Worm (Caenorhabditis elegans): ENCODE measurements around the gene soap-1.

Gene soap-1

DNA sequence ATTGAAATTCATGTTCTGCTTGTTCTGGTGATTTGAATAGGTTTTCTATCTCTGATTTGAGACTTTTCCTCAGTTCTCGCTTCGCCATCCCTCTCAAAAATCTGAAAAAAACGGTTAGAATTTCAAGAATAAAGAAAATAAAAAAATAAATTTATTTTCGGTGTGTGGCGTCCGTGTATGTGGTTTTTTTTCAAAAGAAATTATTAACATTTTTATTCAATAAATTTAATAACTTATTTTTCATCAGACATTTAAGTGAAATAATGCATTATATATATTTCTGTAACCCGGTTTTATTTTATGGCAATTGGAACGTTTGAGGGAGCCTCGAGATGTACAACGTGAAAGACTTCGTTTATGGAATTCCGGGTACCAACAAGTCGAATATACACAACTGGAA, 20.0 kb upstream of the soap-1 start, which contains the start of gene C05C8.5:
Gene C05C8.5 (minus strand): TSS at position 101 of the 400 bp plus-strand sequence.
- TF ChIP-seq drap-1 (GFP tag; optimal IDR thresholded peaks at IDR 0.05): no peak
- no peak for TF ChIP-seq mls-2 (tag; optimal IDR thresholded peaks at IDR 0.05)
- no peak for TF ChIP-seq elt-3 (tag; optimal IDR thresholded peaks at IDR 0.05)
- TF ChIP-seq mab-5 (tag; optimal IDR thresholded peaks at IDR 0.05): no peak

DNA sequence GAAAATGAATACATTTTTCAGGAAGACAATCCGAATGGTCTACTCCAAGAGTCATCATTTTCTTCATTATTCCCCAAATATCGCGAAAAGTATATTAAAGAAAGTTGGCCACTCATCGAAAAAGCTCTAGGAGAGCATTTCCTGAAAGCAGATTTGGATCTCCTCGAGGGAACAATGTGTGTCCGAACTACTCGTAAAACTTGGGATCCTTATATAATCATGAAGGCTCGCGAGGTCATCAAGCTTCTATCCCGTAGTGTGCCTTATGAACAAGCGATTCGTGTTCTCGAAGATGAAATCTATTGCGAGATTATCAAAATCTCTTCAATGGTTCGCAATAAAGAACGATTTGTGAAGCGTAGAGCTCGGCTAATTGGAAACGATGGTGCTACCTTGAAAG, 16.8 kb upstream of the soap-1 start:
- TF ChIP-seq nhr-2 (tag; optimal IDR thresholded peaks at IDR 0.05) (no peak), ceh-43 (GFP tag; optimal IDR thresholded peaks at IDR 0.05) (no peak), nhr-237 (tag; optimal IDR thresholded peaks at IDR 0.05) (no peak), unc-39 (tag; optimal IDR thresholded peaks at IDR 0.05) (no peak), ceh-39 (tag; optimal IDR thresholded peaks at IDR 0.05) (no peak), elt-1 (tag; optimal IDR thresholded peaks at IDR 0.05; ENCODE audit: borderline replicate concordance, insufficient read depth) (no peak), drap-1 (GFP tag; optimal IDR thresholded peaks at IDR 0.05) (no peak), cnd-1 (tag; optimal IDR thresholded peaks at IDR 0.05) (no peak), mab-5 (tag; optimal IDR thresholded peaks at IDR 0.05) (no peak), ceh-83 (GFP tag; optimal IDR thresholded peaks at IDR 0.05) (no peak), sem-2 (GFP tag; optimal IDR thresholded peaks at IDR 0.05) (no peak), tbx-8 (GFP tag; optimal IDR thresholded peaks at IDR 0.05) (no peak), lsy-2 (tag; optimal IDR thresholded peaks at IDR 0.05) (no peak)

DNA sequence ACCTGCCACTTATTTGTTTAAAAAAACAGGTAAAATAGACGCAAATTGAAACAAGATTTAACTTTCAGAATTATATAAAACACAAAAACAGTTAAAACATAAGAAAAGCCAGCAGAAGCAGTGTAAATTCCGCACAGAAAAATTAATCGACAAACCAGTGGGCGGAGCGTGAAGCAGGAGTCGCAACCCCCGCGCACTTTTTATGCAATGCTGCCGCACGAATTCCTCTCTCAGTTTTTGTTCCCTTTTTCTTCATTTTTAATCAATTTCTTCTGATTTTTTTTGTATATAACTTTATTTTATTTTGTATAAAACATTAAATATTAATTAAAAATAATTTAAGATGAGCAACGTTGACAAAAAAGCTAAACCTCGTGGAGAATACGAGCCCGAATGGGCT, 16.1 kb upstream of the soap-1 start, which contains the start of the genes gei-6 and krr-1:
Gene gei-6 (minus strand): TSS at position 2 of the 400 bp plus-strand sequence.
Gene krr-1 (plus strand): TSS at position 344 of the 400 bp plus-strand sequence.
- no peak for TF ChIP-seq nhr-2 (tag; optimal IDR thresholded peaks at IDR 0.05)
- peak; percentile 70 for TF ChIP-seq ceh-83 (GFP tag; optimal IDR thresholded peaks at IDR 0.05)
- TF ChIP-seq ztf-11 (tag; optimal IDR thresholded peaks at IDR 0.05): peak; percentile 89
- no peak for TF ChIP-seq zip-8 (tag; optimal IDR thresholded peaks at IDR 0.05)
- peak; percentile 55 for TF ChIP-seq flh-1 (GFP tag; optimal IDR thresholded peaks at IDR 0.05)
- TF ChIP-seq mab-5 (tag; optimal IDR thresholded peaks at IDR 0.05): peak; percentile 31
- TF ChIP-seq unc-39 (tag; optimal IDR thresholded peaks at IDR 0.05): no peak
- peak; percentile 80 for TF ChIP-seq cnd-1 (tag; optimal IDR thresholded peaks at IDR 0.05)
- TF ChIP-seq lin-13 (tag; optimal IDR thresholded peaks at IDR 0.05): peak; percentile 74
- TF ChIP-seq mep-1 (tag; optimal IDR thresholded peaks at IDR 0.05): peak; percentile 82
- no peak for TF ChIP-seq nhr-28 (tag; optimal IDR thresholded peaks at IDR 0.05)
- TF ChIP-seq snpc-4 (tag; optimal IDR thresholded peaks at IDR 0.05): no peak
- peak; percentile 60 for TF ChIP-seq elt-1 (tag; optimal IDR thresholded peaks at IDR 0.05; ENCODE audit: borderline replicate concordance, insufficient read depth)
- peak; percentile 79 for TF ChIP-seq ham-2 (GFP tag; optimal IDR thresholded peaks at IDR 0.05)
- peak; percentile 19 for TF ChIP-seq ces-1 (GFP tag; optimal IDR thresholded peaks at IDR 0.05)
- TF ChIP-seq ceh-39 (tag; optimal IDR thresholded peaks at IDR 0.05): no peak
- TF ChIP-seq nhr-12 (tag; optimal IDR thresholded peaks at IDR 0.05): peak; percentile 46
- TF ChIP-seq sem-2 (GFP tag; optimal IDR thresholded peaks at IDR 0.05): peak; percentile 71
- TF ChIP-seq blmp-1 (tag; optimal IDR thresholded peaks at IDR 0.05): peak; percentile 81
- TF ChIP-seq unc-120 (tag; optimal IDR thresholded peaks at IDR 0.05; ENCODE audit: poor library complexity, severe bottlenecking): peak; percentile 70
- TF ChIP-seq pha-4 (tag; optimal IDR thresholded peaks at IDR 0.05): peak; percentile 4
- peak; percentile 94 for TF ChIP-seq sptf-1 (tag; optimal IDR thresholded peaks at IDR 0.05)
- TF ChIP-seq unc-62 (GFP tag; optimal IDR thresholded peaks at IDR 0.05): peak; percentile 7
- peak; percentile 39 for TF ChIP-seq nhr-237 (tag; optimal IDR thresholded peaks at IDR 0.05)
- peak; percentile 1 for TF ChIP-seq elt-3 (tag; optimal IDR thresholded peaks at IDR 0.05)
- peak; percentile 73 for TF ChIP-seq bed-3 (GFP tag; optimal IDR thresholded peaks at IDR 0.05)
- TF ChIP-seq ceh-43 (GFP tag; optimal IDR thresholded peaks at IDR 0.05): peak; percentile 89
- peak; percentile 76 for TF ChIP-seq tbx-8 (GFP tag; optimal IDR thresholded peaks at IDR 0.05)
- peak; percentile 80 for TF ChIP-seq drap-1 (GFP tag; optimal IDR thresholded peaks at IDR 0.05)
- peak; percentile 86 for TF ChIP-seq hlh-1 (tag; optimal IDR thresholded peaks at IDR 0.05)
- TF ChIP-seq lin-32 (GFP tag; optimal IDR thresholded peaks at IDR 0.05): peak; percentile 74
- peak; percentile 87 for TF ChIP-seq mls-2 (tag; optimal IDR thresholded peaks at IDR 0.05)
- peak; percentile 91 for TF ChIP-seq M03D4.4 (tag; optimal IDR thresholded peaks at IDR 0.05)
- TF ChIP-seq nhr-76 (tag; optimal IDR thresholded peaks at IDR 0.05): peak; percentile 44
- peak; percentile 65 for TF ChIP-seq lsy-2 (tag; optimal IDR thresholded peaks at IDR 0.05)

DNA sequence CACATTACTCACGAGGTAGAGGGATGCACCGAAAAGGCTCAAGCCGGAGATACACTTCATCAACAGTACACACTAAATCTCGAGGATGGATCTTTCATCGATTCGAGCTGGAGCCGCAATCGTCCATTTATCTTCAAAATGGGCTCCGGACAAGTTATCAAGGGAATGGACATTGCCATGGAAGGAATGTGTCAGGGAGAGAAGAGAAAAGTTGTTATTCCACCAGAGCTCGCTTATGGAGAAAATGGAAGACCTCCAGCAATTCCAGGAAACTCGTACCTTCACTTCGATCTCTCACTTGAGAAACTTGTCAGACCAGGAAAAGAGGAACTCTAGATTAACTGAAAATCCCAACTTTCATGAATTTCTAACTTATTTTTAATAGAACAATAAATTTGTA, 11.2 kb upstream of the soap-1 start:
- TF ChIP-seq blmp-1 (tag; optimal IDR thresholded peaks at IDR 0.05): no peak
- TF ChIP-seq lin-13 (tag; optimal IDR thresholded peaks at IDR 0.05): no peak
- no peak for TF ChIP-seq ceh-39 (tag; optimal IDR thresholded peaks at IDR 0.05)
- TF ChIP-seq mep-1 (tag; optimal IDR thresholded peaks at IDR 0.05): no peak
- TF ChIP-seq ceh-83 (GFP tag; optimal IDR thresholded peaks at IDR 0.05): no peak
- TF ChIP-seq nhr-237 (tag; optimal IDR thresholded peaks at IDR 0.05): no peak
- no peak for TF ChIP-seq snpc-4 (tag; optimal IDR thresholded peaks at IDR 0.05)
- TF ChIP-seq ztf-11 (tag; optimal IDR thresholded peaks at IDR 0.05): no peak
- no peak for TF ChIP-seq nhr-28 (tag; optimal IDR thresholded peaks at IDR 0.05)
- no peak for TF ChIP-seq M03D4.4 (tag; optimal IDR thresholded peaks at IDR 0.05)
- TF ChIP-seq pha-4 (tag; optimal IDR thresholded peaks at IDR 0.05): no peak
